Fruit fly (Drosophila melanogaster) whole organism, embryonic: ENCODE data around the gene CG15390.

Experiments
- CG13624 ChIP-seq: fragments of 200-800 bp; sonication (Bioruptor generic); optimal IDR thresholded peaks from 2 replicates; lab custom pipeline; 2016; ENCODE audit warnings: missing biosample characterization, missing genetic modification characterization
- H2.0 ChIP-seq: fragments of 200-800 bp; sonication (Bioruptor generic); IDR thresholded peaks from 2 replicates; pipeline ENCODE4 v1.3.6; 2022; ENCODE audit warnings: missing biosample characterization, missing genetic modification characterization
- dysf ChIP-seq: fragments of 200-800 bp; sonication (Bioruptor generic); IDR thresholded peaks from 3 replicates; pipeline ENCODE4 v1.3.6; 2022; ENCODE audit warnings: missing biosample characterization, missing genetic modification characterization
- grau ChIP-seq: fragments of 200-800 bp; optimal IDR thresholded peaks from 3 replicates; lab custom pipeline; 2019; ENCODE audit warnings: missing biosample characterization, mild to moderate bottlenecking, missing genetic modification characterization, moderate library complexity
- kay ChIP-seq: fragments of 200-800 bp; sonication (Bioruptor generic); optimal IDR thresholded peaks from 2 replicates; lab custom pipeline; 2016; ENCODE audit warnings: missing biosample characterization, missing genetic modification characterization
- run ChIP-seq: fragments of 200-800 bp; sonication (Bioruptor generic); optimal IDR thresholded peaks from 3 replicates; lab custom pipeline; 2018; ENCODE audit warnings: missing biosample characterization, mild to moderate bottlenecking, missing genetic modification characterization
- zfh2 ChIP-seq: fragments of 200-800 bp; sonication (Bioruptor generic); optimal IDR thresholded peaks from 2 replicates; lab custom pipeline; 2016; ENCODE audit warnings: missing biosample characterization, missing genetic modification characterization

- TF ChIP-seq dysf (GFP tag; lab: Robert Waterston, UW) (no peak), H2.0 (GFP tag; lab: Robert Waterston, UW) (no peak), run (tag; lab: Kevin White, UChicago) (no peak), grau (no peak), kay (GFP tag; lab: Kevin White, UChicago) (no peak), zfh2 (GFP tag; lab: Kevin White, UChicago) (no peak), CG13624 (GFP tag; lab: Kevin White, UChicago) (no peak)
Observed at dm6 chr2L:2419913-2420312, 45.4 kb downstream of the CG15390 start, which contains the start of gene CG34447.
